Fruit fly (Drosophila melanogaster) whole organism, embryonic: ENCODE results near the gene CG12241.

ENCODE experiments used
- CG1024 ChIP-seq: fragments of 200-800 bp; sonication (Bioruptor generic); IDR thresholded peaks from 2 replicates; pipeline ENCODE4 v1.3.6; 2022; ENCODE audit warnings: missing biosample characterization, missing genetic modification characterization
- Camta ChIP-seq: fragments of 200-800 bp; sonication (Bioruptor generic); optimal IDR thresholded peaks from 2 replicates; lab custom pipeline; 2016; ENCODE audit warnings: missing biosample characterization, missing genetic modification characterization
- Scr ChIP-seq: fragments of 200-800 bp; sonication (Bioruptor generic); IDR thresholded peaks from 2 replicates; pipeline ENCODE4 v1.3.6; 2022; ENCODE audit warnings: missing biosample characterization, missing genetic modification characterization; ENCODE audit not compliant: partially characterized antibody
- hb ChIP-seq: fragments of 200-800 bp; sonication (Bioruptor generic); IDR thresholded peaks from 3 replicates; pipeline ENCODE4 v1.3.6; 2022; ENCODE audit warnings: missing biosample characterization, missing genetic modification characterization; ENCODE audit not compliant: partially characterized antibody

DNA sequence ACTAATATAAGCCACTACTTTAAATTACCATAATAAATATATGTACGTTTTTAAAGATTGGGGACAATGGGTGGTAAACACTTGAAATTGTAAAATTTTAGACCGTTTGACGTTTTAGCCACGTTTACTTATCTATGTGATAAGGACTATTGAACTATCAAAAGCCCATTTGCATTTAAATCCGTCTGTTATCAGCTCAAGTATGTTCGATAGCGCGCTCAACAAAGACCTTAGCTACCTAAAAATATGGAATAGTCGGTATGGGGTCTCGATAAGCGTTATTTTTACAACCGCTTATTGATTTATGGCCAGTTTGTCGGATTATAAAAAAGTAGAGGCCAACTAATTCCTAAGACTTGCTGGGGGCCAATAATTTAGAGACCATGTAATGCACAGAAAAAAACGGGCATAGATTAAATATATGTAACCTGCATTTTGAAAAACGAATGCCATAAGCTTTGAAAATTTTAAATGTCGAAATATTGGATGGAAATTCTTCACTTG lies 12.6 kb downstream of the CG12241 start:
- TF ChIP-seq hb (GFP tag; lab: Robert Waterston, UW) (no peak), Camta (GFP tag; lab: Kevin White, UChicago) (no peak), Scr (GFP tag; lab: Robert Waterston, UW) (no peak), CG1024 (GFP tag; lab: Robert Waterston, UW) (no peak)
